Worm (Caenorhabditis elegans): ENCODE results near the gene nas-31.

Gene nas-31

DNA sequence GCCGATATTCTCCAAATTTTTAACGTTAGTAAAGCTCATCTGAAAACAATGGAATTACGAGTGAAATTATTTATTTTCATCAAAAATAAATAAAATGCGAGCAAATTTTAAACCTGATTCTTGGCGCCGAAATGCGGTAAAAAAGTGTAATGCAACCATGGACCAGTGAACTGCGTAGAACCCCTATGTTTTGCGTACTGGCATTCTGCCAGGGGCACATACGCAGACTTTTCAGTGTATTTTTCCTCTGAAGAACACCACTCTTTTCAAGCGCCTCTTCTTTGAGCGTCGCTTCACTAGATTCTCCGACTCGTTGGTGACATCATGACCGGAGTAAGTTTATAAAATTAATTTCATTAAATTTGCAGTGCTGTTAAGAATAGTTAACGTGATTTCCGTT, 43.9 kb upstream of the nas-31 start, which contains the start of the genes ctf-4 and eef-1G (continued):
- TF ChIP-seq egl-44 (GFP tag; IDR thresholded peaks at IDR 0.05) (peak; percentile 80; the same call in 1 of the 2 replicates), B0035.1 (tag; optimal IDR thresholded peaks at IDR 0.05) (no peak), Y67H2A.10 (GFP tag; conservative IDR thresholded peaks at IDR 0.05) (0 out of 2 replicates have a peak, but pooled peaks have one; percentile 32), F22D6.2 (tag; optimal IDR thresholded peaks at IDR 0.05) (peak; percentile 70), sea-2 (GFP tag; IDR thresholded peaks at IDR 0.05) (no peak), egl-18 (GFP tag; IDR thresholded peaks at IDR 0.05) (0 out of 2 replicates have a peak, but pooled peaks have one; percentile 52), zim-3 (tag; optimal IDR thresholded peaks at IDR 0.05) (no peak), madf-8 (GFP tag; conservative IDR thresholded peaks at IDR 0.05) (peak; percentile 64), gei-17 (GFP tag; optimal IDR thresholded peaks at IDR 0.05) (peak; percentile 66), mes-4 (tag; optimal IDR thresholded peaks at IDR 0.05) (no peak), F52B5.7 (tag; optimal IDR thresholded peaks at IDR 0.05) (no peak), aptf-3 (GFP tag; IDR thresholded peaks at IDR 0.05) (no peak), tbx-9 (tag; optimal IDR thresholded peaks at IDR 0.05; ENCODE audit: borderline replicate concordance) (no peak), nfya-2 (GFP tag; IDR thresholded peaks at IDR 0.05) (no peak), F10E7.11 (tag; optimal IDR thresholded peaks at IDR 0.05) (no peak), hmg-20 (GFP tag; IDR thresholded peaks at IDR 0.05) (0 out of 2 replicates have a peak, but pooled peaks have one; percentile 49), let-607 (tag; optimal IDR thresholded peaks at IDR 0.05) (peak; percentile 91 to 94), nhr-120 (GFP tag; IDR thresholded peaks at IDR 0.05) (no peak), rpc-1 (optimal IDR thresholded peaks at IDR 0.05) (no peak), rpc-1 (tag; optimal IDR thresholded peaks at IDR 0.05) (no peak), mxl-1 (tag; optimal IDR thresholded peaks at IDR 0.05) (no peak), xnd-1 (tag; optimal IDR thresholded peaks at IDR 0.05) (peak; percentile 8), hlh-12 (tag; optimal IDR thresholded peaks at IDR 0.05) (no peak), nfyb-1 (GFP tag; IDR thresholded peaks at IDR 0.05) (peak; percentile 94), snpc-1.3 (tag; optimal IDR thresholded peaks at IDR 0.05; ENCODE audit: insufficient read depth) (peak; percentile 88), fkh-3 (tag; optimal IDR thresholded peaks at IDR 0.05) (no peak), Y53G8AR.9 (GFP tag; conservative IDR thresholded peaks at IDR 0.05) (peak; percentile 95), ekl-4 (GFP tag; IDR thresholded peaks at IDR 0.05) (peak; percentile 93), lsy-27 (tag; optimal IDR thresholded peaks at IDR 0.05; ENCODE audit: borderline replicate concordance, insufficient read depth) (no peak), F39B2.1 (GFP tag; IDR thresholded peaks at IDR 0.05) (no peak), him-1 (tag; optimal IDR thresholded peaks at IDR 0.05) (peak; percentile 8), sdz-38 (tag; optimal IDR thresholded peaks at IDR 0.05) (no peak), B0019.2 (GFP tag; conservative IDR thresholded peaks at IDR 0.05) (peak; percentile 57), lin-40 (tag; optimal IDR thresholded peaks at IDR 0.05) (peak; percentile 94), attf-5 (GFP tag; optimal IDR thresholded peaks at IDR 0.05) (peak; percentile 97), ztf-3 (GFP tag; optimal IDR thresholded peaks at IDR 0.05) (peak; percentile 36), lag-1 (GFP tag; IDR thresholded peaks at IDR 0.05) (no peak), dpff-1 (tag; optimal IDR thresholded peaks at IDR 0.05) (no peak), nfya-1 (tag; optimal IDR thresholded peaks at IDR 0.05; ENCODE audit: borderline replicate concordance, insufficient read depth) (no peak), Y79H2A.3 (GFP tag; conservative IDR thresholded peaks at IDR 0.05) (no peak), ztf-18 (tag; optimal IDR thresholded peaks at IDR 0.05) (peak; percentile 74), mcd-1 (GFP tag; IDR thresholded peaks at IDR 0.05) (peak; percentile 98), C17E4.6 (GFP tag; IDR thresholded peaks at IDR 0.05) (peak; percentile 54; the same call in 1 of the 2 replicates), zfh-2 (GFP tag; conservative IDR thresholded peaks at IDR 0.05) (no peak), hlh-26 (GFP tag; conservative IDR thresholded peaks at IDR 0.05) (no peak), K12H6.12 (tag; optimal IDR thresholded peaks at IDR 0.05) (peak; percentile 85), F55B11.4 (tag; optimal IDR thresholded peaks at IDR 0.05; ENCODE audit: borderline replicate concordance, insufficient read depth) (no peak), C06A6.2 (GFP tag; conservative IDR thresholded peaks at IDR 0.05) (peak; percentile 86), Y56A3A.18 (GFP tag; IDR thresholded peaks at IDR 0.05) (0 out of 2 replicates have a peak, but pooled peaks have one; percentile 21)

Measured in whole organism, young adult.